Worm (Caenorhabditis elegans) whole organism, L4/young adult: ENCODE measurements around the gene fln-1.

Source experiments
- dao-5 ChIP-seq: sonication (generic microtip); optimal IDR thresholded peaks from 2 replicates; lab custom pipeline; 2016; ENCODE audit warnings: missing genotype, missing genetic modification characterization, moderate library complexity, missing compliant biosample characterization
- him-1 ChIP-seq: sonication (generic microtip); optimal IDR thresholded peaks from 2 replicates; lab custom pipeline; 2016; ENCODE audit warnings: missing genotype, missing genetic modification reagents, missing genetic modification characterization, missing compliant biosample characterization

DNA sequence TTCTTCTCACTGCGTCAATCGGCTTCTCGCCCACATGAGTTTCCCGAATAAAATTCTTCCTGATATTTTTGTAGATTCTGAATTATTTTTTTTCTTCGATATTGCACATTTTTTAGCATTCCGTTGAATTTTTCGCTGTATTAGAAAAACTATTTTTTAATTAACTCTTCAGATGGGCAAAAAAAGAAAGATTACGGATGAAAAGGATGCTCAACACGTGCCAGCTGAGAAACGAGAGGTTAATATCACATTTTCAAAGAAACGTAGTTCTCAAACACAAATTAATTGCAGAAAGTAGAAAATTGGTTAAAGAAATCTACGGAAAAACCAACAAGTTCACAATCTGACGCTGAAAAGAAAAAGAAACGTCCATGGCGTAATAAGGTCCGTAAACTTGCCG lies 20.6 kb upstream of the fln-1 start, which contains the start of gene rrp-8:
- no peak for TF ChIP-seq him-1 (tag; lab: Kevin White, UChicago)
- TF ChIP-seq dao-5 (tag; lab: Kevin White, UChicago) = no peak
